Worm (Caenorhabditis elegans): ENCODE results near the gene col-171.

- no peak for TF ChIP-seq R02D3.7 (tag; optimal IDR thresholded peaks at IDR 0.05)
- no peak for TF ChIP-seq nhr-6 (tag; optimal IDR thresholded peaks at IDR 0.05)
- no peak for TF ChIP-seq nhr-25 (tag; optimal IDR thresholded peaks at IDR 0.05; ENCODE audit: borderline replicate concordance, insufficient read depth)
- TF ChIP-seq mdl-1 (tag; optimal IDR thresholded peaks at IDR 0.05), result no peak
- no peak for TF ChIP-seq jun-1 (tag; optimal IDR thresholded peaks at IDR 0.05)
- TF ChIP-seq arid-1 (GFP tag; conservative IDR thresholded peaks at IDR 0.05), result no peak
- no peak for TF ChIP-seq F37D6.2 (tag; optimal IDR thresholded peaks at IDR 0.05)
- no peak for TF ChIP-seq zag-1 (tag; optimal IDR thresholded peaks at IDR 0.05)
Observed at ce11 chrX:6360658-6361057, 26.6 kb downstream of the col-171 start, which contains the start of gene C03B1.14.

Measured in whole organism, L4 larva.